Worm (Caenorhabditis elegans): Measurements from ENCODE around the gene sre-55.

- no peak for TF ChIP-seq ceh-39 (tag; optimal IDR thresholded peaks at IDR 0.05)
- no peak for TF ChIP-seq ceh-83 (GFP tag; optimal IDR thresholded peaks at IDR 0.05)
- TF ChIP-seq ceh-43 (GFP tag; optimal IDR thresholded peaks at IDR 0.05) = no peak
- TF ChIP-seq ces-1 (GFP tag; optimal IDR thresholded peaks at IDR 0.05) = no peak
- no peak for TF ChIP-seq nhr-12 (tag; optimal IDR thresholded peaks at IDR 0.05)
- TF ChIP-seq nhr-28 (tag; optimal IDR thresholded peaks at IDR 0.05) = no peak
- no peak for TF ChIP-seq hlh-1 (tag; optimal IDR thresholded peaks at IDR 0.05)
- no peak for TF ChIP-seq ztf-11 (tag; optimal IDR thresholded peaks at IDR 0.05)
- TF ChIP-seq blmp-1 (tag; optimal IDR thresholded peaks at IDR 0.05) = no peak
- no peak for TF ChIP-seq nhr-237 (tag; optimal IDR thresholded peaks at IDR 0.05)
- no peak for TF ChIP-seq unc-120 (tag; optimal IDR thresholded peaks at IDR 0.05; ENCODE audit: poor library complexity, severe bottlenecking)
- TF ChIP-seq sem-2 (GFP tag; optimal IDR thresholded peaks at IDR 0.05) = no peak
These were observed 17.3 kb downstream of the sre-55 start for ce11 chrII:12346289-12346989.
